Worm (Caenorhabditis elegans) whole organism, late embryonic: ENCODE data around the gene smu-2.
A peak's percentile ranks its signal among the peaks of the same experiment; 100 is the strongest.

Experiments
- T23F11.4 ChIP-seq: fragments of 200-800 bp; sonication (Bioruptor generic); optimal IDR thresholded peaks from 2 replicates; lab custom pipeline; 2018; ENCODE audit warnings: mild to moderate bottlenecking, missing genetic modification characterization, missing compliant biosample characterization
- ceh-31 ChIP-seq: sonication (generic microtip); optimal IDR thresholded peaks from 2 replicates; lab custom pipeline; 2016; ENCODE audit warnings: missing genetic modification characterization, missing compliant biosample characterization
- fax-1 ChIP-seq: sonication (generic microtip); optimal IDR thresholded peaks from 2 replicates; lab custom pipeline; 2016; ENCODE audit warnings: missing genotype, missing genetic modification characterization, missing compliant biosample characterization
- hlh-15 ChIP-seq: sonication (generic microtip); optimal IDR thresholded peaks from 2 replicates; lab custom pipeline; 2016; ENCODE audit warnings: missing genetic modification characterization, missing compliant biosample characterization
- lim-6 ChIP-seq: sonication (generic microtip); optimal IDR thresholded peaks from 2 replicates; lab custom pipeline; 2016; ENCODE audit warnings: missing genetic modification characterization, missing compliant biosample characterization
- nhr-11 ChIP-seq: fragments of 150-350 bp; optimal IDR thresholded peaks from 2 replicates; lab custom pipeline; 2014; ENCODE audit warnings: missing biosample characterization, missing genetic modification characterization
- nhr-232 ChIP-seq: sonication (generic microtip); optimal IDR thresholded peaks from 2 replicates; lab custom pipeline; 2016; ENCODE audit warnings: missing genetic modification characterization, missing compliant biosample characterization
- pha-4 ChIP-seq: fragments of 150-350 bp; optimal IDR thresholded peaks from 2 replicates; lab custom pipeline; 2018; ENCODE audit warnings: missing biosample characterization, missing genetic modification reagents, missing genetic modification characterization
- pqm-1 ChIP-seq: sonication (generic microtip); optimal IDR thresholded peaks from 2 replicates; lab custom pipeline; 2016; ENCODE audit warnings: missing genetic modification characterization, missing compliant biosample characterization
- ref-2 ChIP-seq: sonication (generic microtip); optimal IDR thresholded peaks from 2 replicates; lab custom pipeline; 2016; ENCODE audit warnings: missing genetic modification characterization, missing compliant biosample characterization
- sox-4 ChIP-seq: sonication (generic microtip); optimal IDR thresholded peaks from 2 replicates; lab custom pipeline; 2017; ENCODE audit warnings: mild to moderate bottlenecking, missing genetic modification characterization, inconsistent platforms, missing compliant biosample characterization
- tbx-7 ChIP-seq: sonication (generic microtip); optimal IDR thresholded peaks from 2 replicates; lab custom pipeline; 2016; ENCODE audit warnings: missing genotype, missing genetic modification characterization, missing compliant biosample characterization
- unc-86 ChIP-seq: sonication (generic microtip); optimal IDR thresholded peaks from 2 replicates; lab custom pipeline; 2016; ENCODE audit warnings: missing genetic modification characterization, missing compliant biosample characterization

DNA sequence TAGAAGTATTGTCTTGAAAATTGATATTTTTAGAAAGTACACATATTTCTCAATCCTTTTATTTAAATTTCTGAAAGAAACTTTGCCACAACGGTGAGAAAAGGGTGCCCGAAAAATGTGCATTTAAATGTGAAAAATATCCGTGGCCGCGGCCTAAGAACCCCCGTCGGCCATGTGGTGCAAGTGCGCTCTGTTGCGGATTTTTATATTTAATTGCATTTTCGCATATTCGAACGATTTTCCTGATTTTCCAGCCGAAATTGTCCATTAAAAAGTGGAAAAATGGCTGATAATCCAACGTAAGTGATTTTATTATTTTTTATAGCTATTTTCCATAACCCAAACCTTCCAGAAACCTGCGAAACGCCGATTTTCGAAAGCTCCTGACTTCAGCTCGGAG is at the start of gene smu-2:
- no peak for TF ChIP-seq nhr-232 (tag; lab: Kevin White, UChicago)
- TF ChIP-seq hlh-15 (tag; lab: Kevin White, UChicago) = peak; percentile 34
- peak; percentile 92 for TF ChIP-seq lim-6 (tag; lab: Kevin White, UChicago)
- TF ChIP-seq tbx-7 (tag; lab: Kevin White, UChicago) = peak; percentile 84
- peak; percentile 59 for TF ChIP-seq ref-2 (tag; lab: Kevin White, UChicago)
- TF ChIP-seq pqm-1 (tag; lab: Kevin White, UChicago) = peak; percentile 52
- peak; percentile 47 for TF ChIP-seq unc-86 (tag; lab: Kevin White, UChicago)
- TF ChIP-seq pha-4 (tag; lab: Kevin White, UChicago) = no peak
- peak; percentile 96 for TF ChIP-seq ceh-31 (tag; lab: Kevin White, UChicago)
- TF ChIP-seq sox-4 = no peak
- TF ChIP-seq T23F11.4 (GFP tag; lab: Kevin White, UChicago) = no peak
- no peak for TF ChIP-seq nhr-11 (tag; lab: Kevin White, UChicago)
- peak; percentile 31 for TF ChIP-seq fax-1 (tag; lab: Kevin White, UChicago)
